Worm (Caenorhabditis elegans): Measurements from ENCODE around the gene Y45F10A.7.

DNA sequence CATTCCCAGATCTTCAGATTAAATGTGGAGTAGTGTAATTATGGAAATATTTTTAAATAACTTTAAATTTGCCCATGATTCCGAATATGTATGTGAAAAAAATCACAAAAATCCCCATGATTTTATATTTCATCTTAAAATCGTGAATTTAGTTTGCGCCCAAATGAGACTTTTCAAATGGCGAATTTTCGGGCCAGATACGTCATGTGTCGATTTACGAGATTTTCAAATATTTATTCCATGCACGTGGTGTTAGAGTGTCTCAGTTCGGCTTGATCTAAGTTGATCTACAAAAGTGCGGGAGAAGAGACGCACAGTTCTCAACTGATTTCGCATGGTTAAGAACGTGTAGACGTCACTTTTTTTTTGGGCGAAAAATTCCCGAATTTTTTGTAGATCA lies 9.9 kb upstream of the Y45F10A.7 start, which contains the start of gene Y38H8A.1:
- TF ChIP-seq aly-2 (tag; optimal IDR thresholded peaks at IDR 0.05) (no peak), egl-27 (tag; optimal IDR thresholded peaks at IDR 0.05) (no peak), daf-12 (tag; optimal IDR thresholded peaks at IDR 0.05) (no peak)

All from whole organism, L3 larva.